Worm (Caenorhabditis elegans): Measurements from ENCODE around the gene rbc-1.
A peak's percentile ranks its signal among the peaks of the same experiment; 100 is the strongest.

Gene rbc-1

DNA sequence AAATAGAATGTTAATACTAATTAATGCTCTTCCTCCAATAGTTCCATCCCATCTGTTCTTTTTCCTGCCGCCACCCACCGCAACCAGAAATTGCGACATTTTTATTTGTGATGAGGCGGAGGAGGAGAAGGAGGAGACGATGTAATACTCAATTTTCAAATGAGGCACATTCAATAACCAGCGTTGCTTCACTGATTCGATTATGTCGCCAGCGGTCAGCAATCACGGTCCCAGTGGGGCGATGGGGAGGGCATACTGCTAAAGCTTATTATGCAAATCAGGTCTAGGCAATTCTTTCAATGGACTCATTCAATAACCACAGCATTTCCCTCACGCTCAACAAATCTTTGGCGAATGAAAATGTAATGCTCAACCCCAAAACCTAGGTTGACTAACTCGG lies 38.0 kb downstream of the rbc-1 start:
- TF ChIP-seq ceh-9 (tag; optimal IDR thresholded peaks at IDR 0.05): no peak
- TF ChIP-seq ceh-82 (tag; optimal IDR thresholded peaks at IDR 0.05): no peak
- TF ChIP-seq fkh-2 (tag; optimal IDR thresholded peaks at IDR 0.05): no peak
- no peak for TF ChIP-seq snpc-4 (tag; optimal IDR thresholded peaks at IDR 0.05)
- TF ChIP-seq hmg-11 (tag; optimal IDR thresholded peaks at IDR 0.05): no peak
- no peak for TF ChIP-seq elt-3 (tag; optimal IDR thresholded peaks at IDR 0.05)
- TF ChIP-seq nhr-25 (tag; optimal IDR thresholded peaks at IDR 0.05): no peak
- TF ChIP-seq skn-1 (tag; optimal IDR thresholded peaks at IDR 0.05): no peak
- TF ChIP-seq lsy-12 (tag; optimal IDR thresholded peaks at IDR 0.05): no peak
- no peak for TF ChIP-seq ceh-16 (tag; optimal IDR thresholded peaks at IDR 0.05)
- TF ChIP-seq ceh-28 (tag; optimal IDR thresholded peaks at IDR 0.05): no peak
- TF ChIP-seq unc-39 (tag; optimal IDR thresholded peaks at IDR 0.05): no peak
- TF ChIP-seq nhr-23 (tag; optimal IDR thresholded peaks at IDR 0.05): no peak
- TF ChIP-seq ztf-4 (tag; optimal IDR thresholded peaks at IDR 0.05): no peak
- TF ChIP-seq lin-15B (tag; optimal IDR thresholded peaks at IDR 0.05): no peak
- TF ChIP-seq tbx-2 (tag; optimal IDR thresholded peaks at IDR 0.05): no peak

DNA sequence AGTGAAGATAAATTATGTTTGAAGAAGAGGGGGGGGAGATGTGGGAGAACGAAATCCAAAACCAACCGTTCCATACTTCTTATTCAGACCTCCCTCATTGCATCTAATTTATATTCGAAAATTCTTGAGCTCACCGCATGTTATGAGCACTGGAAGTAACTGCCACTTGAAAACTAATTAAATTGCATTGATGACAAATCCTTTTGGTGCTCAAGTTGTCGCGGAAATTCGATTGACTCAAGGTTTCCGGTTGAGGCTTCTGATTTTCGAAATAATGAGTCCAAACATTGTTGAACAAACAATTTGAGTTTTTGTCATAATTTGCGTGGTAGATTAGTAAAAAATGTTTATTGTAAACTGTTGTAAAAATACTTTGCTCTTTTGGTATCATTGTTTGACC lies 40.9 kb downstream of the rbc-1 start:
- TF ChIP-seq snpc-4 (tag; optimal IDR thresholded peaks at IDR 0.05) (no peak), elt-2 (tag; optimal IDR thresholded peaks at IDR 0.05) (no peak), pqm-1 (tag; optimal IDR thresholded peaks at IDR 0.05) (no peak), daf-12 (tag; optimal IDR thresholded peaks at IDR 0.05) (no peak), unc-62 (GFP tag; optimal IDR thresholded peaks at IDR 0.05) (no peak), nhr-237 (tag; optimal IDR thresholded peaks at IDR 0.05) (no peak), nhr-11 (tag; optimal IDR thresholded peaks at IDR 0.05) (no peak), sea-2 (GFP tag; optimal IDR thresholded peaks at IDR 0.05) (no peak), ztf-11 (tag; optimal IDR thresholded peaks at IDR 0.05) (no peak)

DNA sequence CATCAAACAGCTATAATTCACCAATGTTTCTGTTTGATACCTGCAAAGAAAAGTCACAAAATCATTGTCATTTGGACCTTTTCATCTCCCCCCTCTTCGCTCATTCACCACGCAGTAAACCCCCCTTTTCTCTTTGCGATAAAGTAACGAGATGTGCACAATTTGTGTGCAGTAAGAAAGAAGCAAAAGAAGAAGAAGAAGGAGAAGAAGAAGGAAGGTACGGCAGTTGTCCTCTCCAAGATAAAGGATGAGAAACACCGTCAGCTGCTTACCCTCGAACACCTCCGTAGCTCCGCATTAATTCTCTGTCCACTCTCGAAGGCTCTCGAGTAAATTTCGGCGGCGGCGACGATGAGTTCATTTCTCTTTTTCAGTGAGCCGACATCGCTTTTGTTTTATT lies 42.3 kb downstream of the rbc-1 start:
- TF ChIP-seq nhr-11 (tag; optimal IDR thresholded peaks at IDR 0.05) (peak; percentile 0), lin-39 (tag; optimal IDR thresholded peaks at IDR 0.05) (peak; percentile 22), sea-2 (GFP tag; optimal IDR thresholded peaks at IDR 0.05) (no peak)

DNA sequence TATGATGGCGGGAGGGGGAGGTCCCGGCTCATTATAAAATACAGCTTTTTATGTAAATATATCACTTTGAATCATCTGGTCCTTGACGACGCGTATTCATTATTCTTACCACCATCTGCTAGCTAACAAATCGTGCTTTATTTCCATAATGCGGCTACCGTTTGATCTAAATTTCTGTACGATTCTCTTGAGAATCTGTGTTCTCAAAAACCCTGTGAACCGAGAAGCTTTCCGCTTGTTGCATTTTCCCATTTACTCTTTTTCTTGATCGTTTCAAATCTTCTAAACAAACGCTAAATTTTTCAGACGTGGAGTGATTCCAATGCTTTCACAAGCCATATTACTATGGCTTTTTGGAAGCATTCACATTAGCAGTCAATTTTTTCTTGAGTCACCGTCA lies 43.5 kb downstream of the rbc-1 start, which contains the start of gene syg-2:
Gene syg-2 (plus strand): TSS at position 301 of the 400 bp plus-strand sequence.
- TF ChIP-seq unc-62 (GFP tag; optimal IDR thresholded peaks at IDR 0.05): no peak
- TF ChIP-seq egl-27 (tag; optimal IDR thresholded peaks at IDR 0.05): no peak
- TF ChIP-seq snpc-4 (tag; optimal IDR thresholded peaks at IDR 0.05): no peak
- no peak for TF ChIP-seq tbx-2 (tag; optimal IDR thresholded peaks at IDR 0.05)
- TF ChIP-seq nhr-12 (tag; optimal IDR thresholded peaks at IDR 0.05): no peak
- TF ChIP-seq nhr-11 (tag; optimal IDR thresholded peaks at IDR 0.05): no peak

DNA sequence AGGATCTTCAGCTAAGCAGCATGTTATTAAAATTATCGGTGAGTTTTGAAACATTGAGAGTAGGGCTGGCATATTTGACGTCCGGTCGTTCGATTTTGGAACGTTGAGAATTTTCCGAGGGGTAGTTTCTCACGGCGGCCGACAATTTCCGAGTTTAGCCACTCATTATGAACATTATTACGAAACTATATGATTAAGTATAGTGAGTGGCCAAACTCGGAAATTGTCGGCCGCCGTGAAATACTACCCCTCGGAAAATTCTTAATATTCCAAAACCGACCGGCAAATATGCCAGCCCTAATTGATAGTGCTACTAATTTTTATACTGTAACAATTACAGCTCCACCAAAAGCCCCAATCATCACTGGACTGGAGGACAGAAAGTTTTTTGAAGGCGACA lies 46.3 kb downstream of the rbc-1 start:
- TF ChIP-seq aly-2 (tag; optimal IDR thresholded peaks at IDR 0.05) (no peak), nhr-76 (tag; optimal IDR thresholded peaks at IDR 0.05) (no peak), nhr-12 (tag; optimal IDR thresholded peaks at IDR 0.05) (no peak), pqm-1 (tag; optimal IDR thresholded peaks at IDR 0.05) (no peak), ZK546.5 (tag; optimal IDR thresholded peaks at IDR 0.05) (no peak), elt-3 (tag; optimal IDR thresholded peaks at IDR 0.05) (no peak), mdl-1 (tag; optimal IDR thresholded peaks at IDR 0.05) (no peak), fos-1 (tag; optimal IDR thresholded peaks at IDR 0.05) (no peak), egl-27 (tag; optimal IDR thresholded peaks at IDR 0.05) (no peak), elt-2 (tag; optimal IDR thresholded peaks at IDR 0.05) (no peak), ceh-82 (tag; optimal IDR thresholded peaks at IDR 0.05) (no peak), skn-1 (tag; optimal IDR thresholded peaks at IDR 0.05) (no peak), nhr-28 (tag; optimal IDR thresholded peaks at IDR 0.05) (no peak), daf-12 (tag; optimal IDR thresholded peaks at IDR 0.05) (no peak), nhr-43 (tag; optimal IDR thresholded peaks at IDR 0.05; ENCODE audit: poor library complexity, severe bottlenecking) (no peak), nhr-77 (tag; optimal IDR thresholded peaks at IDR 0.05) (no peak), nhr-23 (tag; optimal IDR thresholded peaks at IDR 0.05) (no peak), ceh-16 (tag; optimal IDR thresholded peaks at IDR 0.05) (no peak)

All from whole organism, L3 larva.